Worm (Caenorhabditis elegans) whole organism, young adult: ENCODE data around the gene W02F12.2.

ENCODE experiments used
- B0035.1 ChIP-seq: sonication (generic microtip); optimal IDR thresholded peaks from 2 replicates; lab custom pipeline; 2016; ENCODE audit warnings: missing genetic modification characterization, mild to moderate bottlenecking, missing compliant biosample characterization, missing genotype, missing genetic modification reagents
- B0261.1 ChIP-seq: sonication (generic microtip); optimal IDR thresholded peaks from 2 replicates; lab custom pipeline; 2016; ENCODE audit warnings: mild to moderate bottlenecking, missing genetic modification characterization, moderate library complexity, missing compliant biosample characterization
- F10E7.11 ChIP-seq: sonication (generic microtip); optimal IDR thresholded peaks from 2 replicates; lab custom pipeline; 2017; ENCODE audit warnings: mild to moderate bottlenecking, missing genetic modification characterization, moderate library complexity, missing compliant biosample characterization
- F22D6.2 ChIP-seq: sonication (generic microtip); optimal IDR thresholded peaks from 2 replicates; lab custom pipeline; 2016; ENCODE audit warnings: mild to moderate bottlenecking, missing genetic modification characterization, missing compliant biosample characterization
- F33H1.4 ChIP-seq: fragments of 200-800 bp; sonication (Bioruptor generic); IDR thresholded peaks from 2 replicates; pipeline ENCODE4 v1.3.6; 2022; ENCODE audit warnings: missing genetic modification reagents, missing genetic modification characterization, missing compliant biosample characterization
- F49E8.2 ChIP-seq: sonication (generic microtip); optimal IDR thresholded peaks from 3 replicates; lab custom pipeline; 2017; ENCODE audit warnings: missing genetic modification characterization, mild to moderate bottlenecking, missing compliant biosample characterization, antibody characterized with exemption, moderate library complexity; ENCODE audit not compliant: insufficient read depth
- Y67H2A.10 ChIP-seq: fragments of 200-800 bp; sonication (Bioruptor generic); conservative IDR thresholded peaks from 2 replicates; pipeline ENCODE4 v1.3.6; 2022; ENCODE audit warnings: missing genetic modification reagents, missing genetic modification characterization, missing compliant biosample characterization
- akir-1 ChIP-seq: fragments of 200-800 bp; sonication (Bioruptor generic); optimal IDR thresholded peaks from 2 replicates; lab custom pipeline; 2018; ENCODE audit warnings: mild to moderate bottlenecking, missing genetic modification characterization, moderate library complexity, missing compliant biosample characterization
- aptf-2 ChIP-seq: fragments of 200-800 bp; sonication (Bioruptor generic); conservative IDR thresholded peaks from 2 replicates; pipeline ENCODE4 v1.3.6; 2022; ENCODE audit warnings: missing genetic modification reagents, missing genetic modification characterization, missing compliant biosample characterization
- attf-6 ChIP-seq: fragments of 200-800 bp; sonication (Bioruptor generic); IDR thresholded peaks from 2 replicates; pipeline ENCODE4 v1.3.6; 2022; ENCODE audit warnings: missing genetic modification reagents, missing genetic modification characterization, missing compliant biosample characterization
- ceh-91 ChIP-seq: fragments of 200-800 bp; sonication (Bioruptor generic); IDR thresholded peaks from 2 replicates; pipeline ENCODE4 v1.3.6; 2022; ENCODE audit warnings: missing genetic modification reagents, missing genetic modification characterization, missing compliant biosample characterization
- die-1 ChIP-seq: sonication (generic microtip); optimal IDR thresholded peaks from 2 replicates; lab custom pipeline; 2016; ENCODE audit warnings: missing genotype, mild to moderate bottlenecking, missing genetic modification characterization, missing compliant biosample characterization
- dpff-1 ChIP-seq: sonication (generic microtip); optimal IDR thresholded peaks from 2 replicates; lab custom pipeline; 2017; ENCODE audit warnings: mild to moderate bottlenecking, missing genetic modification characterization, missing compliant biosample characterization
- efl-1 ChIP-seq: fragments of 150-350 bp; optimal IDR thresholded peaks from 2 replicates; lab custom pipeline; 2014; ENCODE audit warnings: missing biosample characterization, missing genetic modification reagents, missing genetic modification characterization
- egl-18 ChIP-seq: fragments of 200-800 bp; sonication (Bioruptor generic); IDR thresholded peaks from 2 replicates; pipeline ENCODE4 v1.3.6; 2022; ENCODE audit warnings: missing genetic modification reagents, missing genetic modification characterization, missing compliant biosample characterization
- gei-17 ChIP-seq: fragments of 200-800 bp; sonication (Bioruptor generic); optimal IDR thresholded peaks from 2 replicates; lab custom pipeline; 2018; ENCODE audit warnings: mild to moderate bottlenecking, missing genetic modification characterization, missing compliant biosample characterization
- let-526 ChIP-seq: fragments of 200-800 bp; sonication (Bioruptor generic); IDR thresholded peaks from 2 replicates; pipeline ENCODE4 v1.3.6; 2022; ENCODE audit warnings: missing genetic modification reagents, missing genetic modification characterization, missing compliant biosample characterization
- lin-35 ChIP-seq, 3 experiments: fragments of 150-350 bp in 2 of 3; sonication (generic microtip) in 1 of 3; optimal IDR thresholded peaks; 2 replicates each; lab custom pipeline; 2014 to 2018; ENCODE audit warnings: missing biosample characterization in 3 of 3, missing genetic modification characterization in 3 of 3, missing genetic modification reagents in 3 of 3
- lin-54 ChIP-seq: fragments of 200-800 bp; sonication (Bioruptor generic); optimal IDR thresholded peaks from 2 replicates; lab custom pipeline; 2018; ENCODE audit warnings: mild to moderate bottlenecking, missing genetic modification characterization, missing compliant biosample characterization
- lsy-27 ChIP-seq: sonication (generic microtip); optimal IDR thresholded peaks from 2 replicates; lab custom pipeline; 2017; ENCODE audit warnings: missing genetic modification characterization, mild to moderate bottlenecking, missing compliant biosample characterization, antibody characterized with exemption, missing genotype, borderline replicate concordance; ENCODE audit not compliant: insufficient read depth
- mcd-1 ChIP-seq: fragments of 200-800 bp; sonication (Bioruptor generic); IDR thresholded peaks from 2 replicates; pipeline ENCODE4 v1.3.6; 2022; ENCODE audit warnings: missing genetic modification reagents, missing genetic modification characterization, missing compliant biosample characterization
- nhr-80 ChIP-seq: sonication (generic microtip); optimal IDR thresholded peaks from 2 replicates; lab custom pipeline; 2016; ENCODE audit warnings: missing genetic modification characterization, missing compliant biosample characterization
- nhr-90 ChIP-seq: sonication (generic microtip); optimal IDR thresholded peaks from 2 replicates; lab custom pipeline; 2016; ENCODE audit warnings: missing genotype, mild to moderate bottlenecking, missing genetic modification characterization, missing compliant biosample characterization
- pbrm-1 ChIP-seq: fragments of 200-800 bp; sonication (Bioruptor generic); IDR thresholded peaks from 2 replicates; pipeline ENCODE4 v1.3.6; 2022; ENCODE audit warnings: missing genetic modification reagents, missing genetic modification characterization, missing compliant biosample characterization
- repo-1 ChIP-seq: sonication (generic microtip); optimal IDR thresholded peaks from 2 replicates; lab custom pipeline; 2017; ENCODE audit warnings: mild to moderate bottlenecking, missing genetic modification characterization, missing compliant biosample characterization
- tbx-9 ChIP-seq: sonication (generic microtip); optimal IDR thresholded peaks from 2 replicates; lab custom pipeline; 2016; ENCODE audit warnings: borderline replicate concordance, missing genetic modification characterization, inconsistent platforms, missing compliant biosample characterization
- tlf-1 ChIP-seq: fragments of 200-800 bp; sonication (Bioruptor generic); optimal IDR thresholded peaks from 2 replicates; lab custom pipeline; 2018; ENCODE audit warnings: mild to moderate bottlenecking, missing genetic modification characterization, missing compliant biosample characterization
- unc-62 ChIP-seq: fragments of 150-350 bp; optimal IDR thresholded peaks from 2 replicates; lab custom pipeline; 2014; ENCODE audit warnings: missing biosample characterization, missing genetic modification reagents, missing genetic modification characterization
- zim-3 ChIP-seq: sonication (generic microtip); optimal IDR thresholded peaks from 2 replicates; lab custom pipeline; 2017; ENCODE audit warnings: mild to moderate bottlenecking, missing genetic modification characterization, moderate library complexity, missing compliant biosample characterization
- ztf-22 ChIP-seq: fragments of 200-800 bp; sonication (Bioruptor generic); optimal IDR thresholded peaks from 2 replicates; lab custom pipeline; 2018; ENCODE audit warnings: mild to moderate bottlenecking, missing genetic modification characterization, moderate library complexity, missing compliant biosample characterization

The W02F12.2 gene

ce11 chrV:6699833-6700232 is 2.4 kb upstream of the W02F12.2 start:
- no peak for TF ChIP-seq pbrm-1 (GFP tag; lab: Robert Waterston, UW)
- no peak for TF ChIP-seq nhr-90 (tag; lab: Kevin White, UChicago)
- TF ChIP-seq efl-1 (GFP tag; lab: Kevin White, UChicago) = no peak
- TF ChIP-seq dpff-1 (tag; lab: Kevin White, UChicago) = no peak
- TF ChIP-seq F49E8.2 (tag; lab: Kevin White, UChicago) = no peak

- TF ChIP-seq nhr-90 (tag; lab: Kevin White, UChicago) (no peak), die-1 (tag; lab: Kevin White, UChicago) (no peak), F10E7.11 (no peak), mcd-1 (GFP tag; lab: Robert Waterston, UW) (no peak), lin-54 (GFP tag; lab: Kevin White, UChicago) (no peak), B0261.1 (tag; lab: Kevin White, UChicago) (no peak), B0035.1 (tag; lab: Kevin White, UChicago) (no peak), tbx-9 (no peak), gei-17 (GFP tag; lab: Kevin White, UChicago) (no peak)
Observed at ce11 chrV:6699021-6699420, 1.6 kb upstream of the W02F12.2 start.

- TF ChIP-seq aptf-2 (GFP tag; lab: Robert Waterston, UW) (no peak), lsy-27 (tag; lab: Kevin White, UChicago) (no peak), F33H1.4 (no peak), attf-6 (GFP tag; lab: Robert Waterston, UW) (no peak), akir-1 (GFP tag; lab: Kevin White, UChicago) (no peak), F22D6.2 (no peak), egl-18 (GFP tag; lab: Robert Waterston, UW) (no peak), ztf-22 (GFP tag; lab: Kevin White, UChicago) (no peak), mcd-1 (GFP tag; lab: Robert Waterston, UW) (no peak), Y67H2A.10 (GFP tag; lab: Robert Waterston, UW) (no peak), lin-35 (GFP tag; optimal IDR thresholded peaks at IDR 0.05; lab: Kevin White, UChicago) (no peak), ceh-91 (GFP tag; lab: Robert Waterston, UW) (no peak), zim-3 (tag; lab: Kevin White, UChicago) (no peak), efl-1 (GFP tag; lab: Kevin White, UChicago) (no peak), repo-1 (tag; lab: Kevin White, UChicago) (no peak), tlf-1 (no peak)
Observed at ce11 chrV:6694668-6695067, 2.8 kb downstream of the W02F12.2 start, which contains the start of gene W02F12.8. W02F12.8 (minus strand) TSS chrV:6694768.

ce11 chrV:6691813-6692351 is 5.6 kb downstream of the W02F12.2 start, which contains the start of gene mtl-1:
mtl-1 (minus strand) TSS chrV:6691863.
- TF ChIP-seq let-526 (GFP tag; lab: Robert Waterston, UW) (no peak), nhr-80 (tag; lab: Kevin White, UChicago) (peak; percentile 24)

ce11 chrV:6690075-6690474 is 7.4 kb downstream of the W02F12.2 start:
- no peak for TF ChIP-seq unc-62 (GFP tag; lab: Kevin White, UChicago)
